Worm (Caenorhabditis elegans): ENCODE measurements around the gene exc-6.

Gene exc-6

ce11 chrIII:1122239-1122638 lies 19.2 kb downstream of the exc-6 start (continued):
- TF ChIP-seq nhr-11 (tag; optimal IDR thresholded peaks at IDR 0.05) (no peak), aly-2 (tag; optimal IDR thresholded peaks at IDR 0.05) (no peak), dpl-1 (GFP tag; optimal IDR thresholded peaks at IDR 0.05) (no peak), R02D3.7 (tag; optimal IDR thresholded peaks at IDR 0.05) (no peak), nhr-28 (tag; optimal IDR thresholded peaks at IDR 0.05) (no peak), daf-19 (GFP tag; conservative IDR thresholded peaks at IDR 0.05) (no peak), Y5F2A.4 (GFP tag; optimal IDR thresholded peaks at IDR 0.05) (peak; percentile 25), nhr-102 (tag; optimal IDR thresholded peaks at IDR 0.05) (no peak), nhr-237 (tag; optimal IDR thresholded peaks at IDR 0.05) (no peak), dmd-8 (GFP tag; IDR thresholded peaks at IDR 0.05) (no peak), hlh-11 (tag; optimal IDR thresholded peaks at IDR 0.05) (peak; percentile 49), nhr-76 (tag; optimal IDR thresholded peaks at IDR 0.05) (no peak), madf-9 (GFP tag; conservative IDR thresholded peaks at IDR 0.05) (peak; percentile 74), attf-4 (tag; optimal IDR thresholded peaks at IDR 0.05) (no peak), gei-8 (GFP tag; optimal IDR thresholded peaks at IDR 0.05) (peak; percentile 29), cey-2 (tag; optimal IDR thresholded peaks at IDR 0.05; ENCODE audit: borderline replicate concordance, insufficient read depth) (no peak), F49E8.2 (tag; optimal IDR thresholded peaks at IDR 0.05; ENCODE audit: borderline replicate concordance) (no peak), aha-1 (tag) (peak; percentile 92), F26F4.8 (GFP tag; conservative IDR thresholded peaks at IDR 0.05) (peak; percentile 50; the same call in 1 of the 2 replicates), lsy-2 (tag; optimal IDR thresholded peaks at IDR 0.05) (peak in 1 of 2 experiments; percentile 60), zag-1 (tag; optimal IDR thresholded peaks at IDR 0.05) (no peak), ctbp-1 (GFP tag; IDR thresholded peaks at IDR 0.05) (peak; percentile 71), ces-1 (GFP tag; optimal IDR thresholded peaks at IDR 0.05) (no peak), fkh-10 (GFP tag; optimal IDR thresholded peaks at IDR 0.05) (no peak), snpc-1.2 (GFP tag; IDR thresholded peaks at IDR 0.05) (peak; percentile 43; the same call in 1 of the 2 replicates), F37D6.2 (tag; optimal IDR thresholded peaks at IDR 0.05) (no peak), mdl-1 (tag; optimal IDR thresholded peaks at IDR 0.05) (no peak), Y75B8A.6 (GFP tag; IDR thresholded peaks at IDR 0.05) (no peak), Y48G9A.11 (GFP tag; IDR thresholded peaks at IDR 0.05) (peak; percentile 67), lin-13 (GFP tag; optimal IDR thresholded peaks at IDR 0.05) (peak; percentile 86), spr-3 (GFP tag; optimal IDR thresholded peaks at IDR 0.05) (no peak), ceh-82 (tag; optimal IDR thresholded peaks at IDR 0.05) (no peak), daf-16 (GFP tag; optimal IDR thresholded peaks at IDR 0.05) (peak in 1 of 2 experiments; percentile 45), daf-16 (tag; optimal IDR thresholded peaks at IDR 0.05) (peak; percentile 57), nhr-6 (tag; optimal IDR thresholded peaks at IDR 0.05) (peak; percentile 6), unc-39 (tag; optimal IDR thresholded peaks at IDR 0.05) (no peak), nhr-42 (GFP tag; IDR thresholded peaks at IDR 0.05) (no peak), egl-43 (GFP tag; IDR thresholded peaks at IDR 0.05) (peak; percentile 85)

- TF ChIP-seq nhr-41 (GFP tag; IDR thresholded peaks at IDR 0.05), result no peak
- peak; percentile 79 for TF ChIP-seq ceh-28 (tag; optimal IDR thresholded peaks at IDR 0.05)
Observed at ce11 chrIII:1125494-1125893, 22.5 kb downstream of the exc-6 start.

ce11 chrIII:1131532-1131931 lies 28.5 kb downstream of the exc-6 start:
- 0 out of 2 replicates have a peak, but pooled peaks have one; percentile 45 for TF ChIP-seq ctbp-1 (GFP tag; IDR thresholded peaks at IDR 0.05)
- TF ChIP-seq ces-1 (GFP tag; optimal IDR thresholded peaks at IDR 0.05), result peak; percentile 22
- TF ChIP-seq snpc-4 (tag; optimal IDR thresholded peaks at IDR 0.05), result no peak
